Worm (Caenorhabditis elegans) whole organism, L1 larva: Measurements from ENCODE around the gene parp-2.
A peak's percentile ranks its signal among the peaks of the same experiment; 100 is the strongest.

ENCODE experiments used
- C34B4.2 ChIP-seq: sonication (generic microtip); optimal IDR thresholded peaks from 2 replicates; lab custom pipeline; 2017; ENCODE audit warnings: mild to moderate bottlenecking, missing genetic modification characterization, missing compliant biosample characterization
- F16B12.6 ChIP-seq: fragments of 150-350 bp; optimal IDR thresholded peaks from 2 replicates; lab custom pipeline; 2014; ENCODE audit warnings: missing biosample characterization, missing genetic modification characterization
- Y116A8C.19 ChIP-seq: sonication (generic microtip); optimal IDR thresholded peaks from 2 replicates; lab custom pipeline; 2016; ENCODE audit warnings: missing compliant biosample characterization, missing genetic modification characterization, borderline replicate concordance
- aha-1 ChIP-seq: fragments of 150-350 bp; optimal IDR thresholded peaks from 2 replicates; lab custom pipeline; 2014; ENCODE audit warnings: missing biosample characterization, missing genetic modification characterization
- alr-1 ChIP-seq: fragments of 200-800 bp; sonication (Bioruptor generic); optimal IDR thresholded peaks from 2 replicates; lab custom pipeline; 2018; ENCODE audit warnings: borderline replicate concordance, mild to moderate bottlenecking, missing genetic modification characterization, missing compliant biosample characterization
- aly-2 ChIP-seq: fragments of 150-350 bp; optimal IDR thresholded peaks from 2 replicates; lab custom pipeline; 2014; ENCODE audit warnings: missing biosample characterization, missing genetic modification characterization
- blmp-1 ChIP-seq: fragments of 150-350 bp; optimal IDR thresholded peaks from 2 replicates; lab custom pipeline; 2014; ENCODE audit warnings: missing biosample characterization, missing genetic modification characterization
- ceh-63 ChIP-seq: fragments of 200-800 bp; sonication (Bioruptor generic); optimal IDR thresholded peaks from 2 replicates; lab custom pipeline; 2018; ENCODE audit warnings: mild to moderate bottlenecking, missing genetic modification characterization, missing compliant biosample characterization
- ceh-8 ChIP-seq: fragments of 200-800 bp; sonication (Bioruptor generic); optimal IDR thresholded peaks from 2 replicates; lab custom pipeline; 2018; ENCODE audit warnings: mild to moderate bottlenecking, missing genetic modification characterization, moderate library complexity, missing compliant biosample characterization
- ceh-88 ChIP-seq: fragments of 200-800 bp; sonication (Bioruptor generic); IDR thresholded peaks from 2 replicates; pipeline ENCODE4 v1.3.6; 2022; ENCODE audit warnings: missing genetic modification characterization, missing compliant biosample characterization
- ceh-90 ChIP-seq: sonication (generic microtip); optimal IDR thresholded peaks from 2 replicates; lab custom pipeline; 2016; ENCODE audit warnings: missing genetic modification characterization, missing compliant biosample characterization
- ces-1 ChIP-seq: fragments of 150-350 bp; optimal IDR thresholded peaks from 2 replicates; lab custom pipeline; 2014; ENCODE audit warnings: missing biosample characterization, missing genetic modification reagents, missing genetic modification characterization
- dsc-1 ChIP-seq: sonication (generic microtip); optimal IDR thresholded peaks from 2 replicates; lab custom pipeline; 2016; ENCODE audit warnings: mild to moderate bottlenecking, missing genetic modification characterization, missing compliant biosample characterization
- egl-13 ChIP-seq: sonication (generic microtip); optimal IDR thresholded peaks from 2 replicates; lab custom pipeline; 2016; ENCODE audit warnings: missing genotype, missing genetic modification reagents, missing genetic modification characterization, missing compliant biosample characterization
- egl-27 ChIP-seq, 2 experiments: fragments of 150-350 bp in 1 of 2; sonication (generic microtip); optimal IDR thresholded peaks; 3 replicates each; lab custom pipeline; 2017 to 2018; ENCODE audit warnings: missing biosample characterization in 2 of 2, missing genetic modification characterization in 2 of 2, missing genetic modification reagents in 2 of 2
- elt-2 ChIP-seq: sonication (generic microtip); optimal IDR thresholded peaks from 2 replicates; lab custom pipeline; 2016; ENCODE audit warnings: missing genetic modification characterization, mild to moderate bottlenecking, inconsistent platforms, missing compliant biosample characterization, missing genetic modification reagents
- elt-3 ChIP-seq, 6 experiments: fragments of 150-350 bp in 1 of 6; sonication (generic microtip); optimal IDR thresholded peaks; 2 replicates each; lab custom pipeline; 2017 to 2018; ENCODE audit warnings: missing biosample characterization in 6 of 6, missing genetic modification characterization in 6 of 6, inconsistent platforms in 1 of 6
- ets-5 ChIP-seq: fragments of 200-800 bp; sonication (Bioruptor generic); IDR thresholded peaks from 2 replicates; pipeline ENCODE4 v1.3.6; 2022; ENCODE audit warnings: missing genetic modification characterization, missing compliant biosample characterization
- fkh-10 ChIP-seq: sonication (generic microtip); optimal IDR thresholded peaks from 2 replicates; lab custom pipeline; 2017; ENCODE audit warnings: missing biosample characterization, missing genetic modification reagents, missing genetic modification characterization
- fkh-8 ChIP-seq: sonication (generic microtip); optimal IDR thresholded peaks from 2 replicates; lab custom pipeline; 2016; ENCODE audit warnings: mild to moderate bottlenecking, missing genetic modification characterization, missing compliant biosample characterization
- grh-1 ChIP-seq: fragments of 200-800 bp; sonication (Bioruptor generic); IDR thresholded peaks from 2 replicates; pipeline ENCODE4 v1.3.6; 2022; ENCODE audit warnings: missing genetic modification reagents, missing genetic modification characterization, missing compliant biosample characterization
- hlh-4 ChIP-seq: sonication (generic microtip); optimal IDR thresholded peaks from 2 replicates; lab custom pipeline; 2016; ENCODE audit warnings: mild to moderate bottlenecking, missing genetic modification characterization, missing compliant biosample characterization
- isw-1 ChIP-seq: fragments of 200-800 bp; sonication (Bioruptor generic); IDR thresholded peaks from 2 replicates; pipeline ENCODE4 v1.3.6; 2022; ENCODE audit warnings: missing genetic modification characterization, missing compliant biosample characterization
- lin-13 ChIP-seq: fragments of 150-350 bp; optimal IDR thresholded peaks from 2 replicates; lab custom pipeline; 2014; ENCODE audit warnings: missing biosample characterization, missing genetic modification reagents, missing genetic modification characterization
- lin-39 ChIP-seq: fragments of 150-350 bp; optimal IDR thresholded peaks from 2 replicates; lab custom pipeline; 2014; ENCODE audit warnings: missing biosample characterization, missing genetic modification reagents, missing genetic modification characterization
- lir-3 ChIP-seq: sonication (generic microtip); optimal IDR thresholded peaks from 2 replicates; lab custom pipeline; 2016; ENCODE audit warnings: mild to moderate bottlenecking, missing genetic modification characterization, moderate library complexity, missing compliant biosample characterization; ENCODE audit not compliant: poor library complexity
- lsy-2 ChIP-seq, 2 experiments: fragments of 150-350 bp; optimal IDR thresholded peaks; 2 replicates each; lab custom pipeline; 2014; ENCODE audit warnings: missing biosample characterization in 2 of 2, missing genetic modification characterization in 2 of 2
- mef-2 ChIP-seq: fragments of 150-350 bp; optimal IDR thresholded peaks from 2 replicates; lab custom pipeline; 2014; ENCODE audit warnings: missing biosample characterization, missing genetic modification characterization
- nhr-12 ChIP-seq: sonication (generic microtip); optimal IDR thresholded peaks from 2 replicates; lab custom pipeline; 2017; ENCODE audit warnings: missing biosample characterization, missing genetic modification characterization
- nhr-19 ChIP-seq: fragments of 200-800 bp; sonication (Bioruptor generic); conservative IDR thresholded peaks from 2 replicates; pipeline ENCODE4 v1.3.6; 2022; ENCODE audit warnings: missing genetic modification characterization, missing compliant biosample characterization
- nhr-20 ChIP-seq: sonication (generic microtip); optimal IDR thresholded peaks from 2 replicates; lab custom pipeline; 2016; ENCODE audit warnings: mild to moderate bottlenecking, missing genetic modification characterization, missing compliant biosample characterization
- nhr-237 ChIP-seq: fragments of 150-350 bp; optimal IDR thresholded peaks from 2 replicates; lab custom pipeline; 2014; ENCODE audit warnings: missing biosample characterization, missing genetic modification characterization
- nhr-71 ChIP-seq: sonication (generic microtip); optimal IDR thresholded peaks from 2 replicates; lab custom pipeline; 2016; ENCODE audit warnings: mild to moderate bottlenecking, missing genetic modification characterization, moderate library complexity, missing compliant biosample characterization
- nhr-77 ChIP-seq: fragments of 150-350 bp; optimal IDR thresholded peaks from 2 replicates; lab custom pipeline; 2014; ENCODE audit warnings: missing biosample characterization, missing genetic modification characterization
- nhr-84 ChIP-seq: sonication (generic microtip); optimal IDR thresholded peaks from 2 replicates; lab custom pipeline; 2017; ENCODE audit warnings: missing biosample characterization, missing genetic modification characterization
- nhr-85 ChIP-seq: sonication (generic microtip); peaks from one replicate; lab custom pipeline; 2016; ENCODE audit warnings: missing genetic modification characterization, inconsistent platforms, missing compliant biosample characterization
- nhr-90 ChIP-seq: sonication (generic microtip); optimal IDR thresholded peaks from 2 replicates; lab custom pipeline; 2016; ENCODE audit warnings: mild to moderate bottlenecking, missing genetic modification characterization, missing compliant biosample characterization; ENCODE audit not compliant: poor library complexity
- pag-3 ChIP-seq: sonication (generic microtip); optimal IDR thresholded peaks from 2 replicates; lab custom pipeline; 2017; ENCODE audit warnings: missing genetic modification characterization, mild to moderate bottlenecking, missing compliant biosample characterization, antibody characterized with exemption, borderline replicate concordance; ENCODE audit not compliant: insufficient read depth
- pax-3 ChIP-seq: fragments of 200-800 bp; sonication (Bioruptor generic); optimal IDR thresholded peaks from 2 replicates; lab custom pipeline; 2018; ENCODE audit warnings: mild to moderate bottlenecking, missing genetic modification characterization, moderate library complexity, missing compliant biosample characterization
- pqm-1 ChIP-seq: sonication (generic microtip); optimal IDR thresholded peaks from 3 replicates; lab custom pipeline; 2017; ENCODE audit warnings: missing biosample characterization, missing genetic modification characterization
- rnt-1 ChIP-seq: sonication (generic microtip); optimal IDR thresholded peaks from 2 replicates; lab custom pipeline; 2016; ENCODE audit warnings: mild to moderate bottlenecking, missing genetic modification characterization, moderate library complexity, missing compliant biosample characterization
- skn-1 ChIP-seq: fragments of 150-350 bp; optimal IDR thresholded peaks from 2 replicates; lab custom pipeline; 2014; ENCODE audit warnings: missing biosample characterization, missing genetic modification characterization
- snpc-4 ChIP-seq: fragments of 150-350 bp; optimal IDR thresholded peaks from 2 replicates; lab custom pipeline; 2014; ENCODE audit warnings: missing biosample characterization, missing genetic modification characterization
- snu-23 ChIP-seq: sonication (generic microtip); optimal IDR thresholded peaks from 2 replicates; lab custom pipeline; 2016; ENCODE audit warnings: missing genetic modification characterization, missing compliant biosample characterization
- sptf-1 ChIP-seq: fragments of 150-350 bp; optimal IDR thresholded peaks from 2 replicates; lab custom pipeline; 2014; ENCODE audit warnings: missing biosample characterization, missing genetic modification characterization
- swsn-7 ChIP-seq: sonication (generic microtip); optimal IDR thresholded peaks from 2 replicates; lab custom pipeline; 2016; ENCODE audit warnings: missing genetic modification characterization, missing compliant biosample characterization
- tlp-1 ChIP-seq: fragments of 150-350 bp; optimal IDR thresholded peaks from 2 replicates; lab custom pipeline; 2014; ENCODE audit warnings: missing biosample characterization, missing genetic modification characterization
- unc-30 ChIP-seq: sonication (generic microtip); optimal IDR thresholded peaks from 2 replicates; lab custom pipeline; 2017; ENCODE audit warnings: missing biosample characterization, missing genetic modification characterization
- unc-62 ChIP-seq: fragments of 150-350 bp; optimal IDR thresholded peaks from 2 replicates; lab custom pipeline; 2014; ENCODE audit warnings: missing biosample characterization, missing genetic modification reagents, missing genetic modification characterization
- vab-15 ChIP-seq: sonication (generic microtip); optimal IDR thresholded peaks from 2 replicates; lab custom pipeline; 2017; ENCODE audit warnings: missing genotype, mild to moderate bottlenecking, missing genetic modification characterization, missing compliant biosample characterization
- zag-1 ChIP-seq: fragments of 150-350 bp; optimal IDR thresholded peaks from 2 replicates; lab custom pipeline; 2014; ENCODE audit warnings: missing biosample characterization, missing genetic modification characterization
- zip-4 ChIP-seq: fragments of 200-800 bp; sonication (Bioruptor generic); optimal IDR thresholded peaks from 2 replicates; lab custom pipeline; 2018; ENCODE audit warnings: mild to moderate bottlenecking, missing genetic modification characterization, moderate library complexity, missing compliant biosample characterization
- ztf-11 ChIP-seq, 2 experiments: sonication (generic microtip); optimal IDR thresholded peaks; 2 replicates each; lab custom pipeline; 2016 to 2017; ENCODE audit warnings: missing genetic modification characterization in 2 of 2, missing biosample characterization in 1 of 2, missing compliant biosample characterization in 1 of 2

Gene parp-2

ce11 chrII:9603419-9603818 is 10.6 kb downstream of the parp-2 start (continued):
- peak; percentile 85 for TF ChIP-seq grh-1 (GFP tag; lab: Robert Waterston, UW)
- peak; percentile 74 for TF ChIP-seq mef-2 (tag; lab: Kevin White, UChicago)
- TF ChIP-seq aha-1 (tag; lab: Kevin White, UChicago), result no peak
- TF ChIP-seq ets-5, result no peak
- peak; percentile 79 for TF ChIP-seq isw-1 (GFP tag; lab: Robert Waterston, UW)
- no peak for TF ChIP-seq pag-3
- TF ChIP-seq snpc-4 (tag; lab: Kevin White, UChicago), result peak; percentile 74
- peak; percentile 41 for TF ChIP-seq ceh-8 (GFP tag; lab: Kevin White, UChicago)
- peak; percentile 99 for TF ChIP-seq nhr-19
- TF ChIP-seq ceh-88, result peak; percentile 79
- TF ChIP-seq alr-1 (tag; lab: Kevin White, UChicago), result no peak
- TF ChIP-seq ces-1, result no peak
- TF ChIP-seq unc-30 (tag; lab: Kevin White, UChicago), result peak; percentile 5
- TF ChIP-seq pqm-1 (tag; lab: Kevin White, UChicago), result no peak
- peak; percentile 95 for TF ChIP-seq nhr-90 (tag; lab: Kevin White, UChicago)
- peak; percentile 84 for TF ChIP-seq elt-2 (tag; lab: Kevin White, UChicago)
- peak; percentile 99 for TF ChIP-seq blmp-1 (tag; lab: Kevin White, UChicago)
- peak; percentile 74 for TF ChIP-seq dsc-1
- no peak for TF ChIP-seq C34B4.2 (tag; lab: Kevin White, UChicago)
- TF ChIP-seq zag-1 (tag; lab: Kevin White, UChicago), result peak; percentile 69
- TF ChIP-seq hlh-4 (tag; lab: Kevin White, UChicago), result no peak
- TF ChIP-seq sptf-1 (tag; lab: Kevin White, UChicago), result no peak
- TF ChIP-seq lin-13 (GFP tag; lab: Kevin White, UChicago), result peak; percentile 92
- peak; percentile 85 for TF ChIP-seq pax-3
- peak; percentile 29 for TF ChIP-seq ceh-63 (GFP tag; lab: Kevin White, UChicago)
- TF ChIP-seq egl-13 (tag; lab: Kevin White, UChicago), result peak; percentile 66
- TF ChIP-seq lin-39, result peak; percentile 81
- peak; percentile 74 for TF ChIP-seq zip-4 (GFP tag; lab: Kevin White, UChicago)
- TF ChIP-seq ceh-90 (tag; lab: Kevin White, UChicago), result no peak
- TF ChIP-seq egl-27 (tag; optimal IDR thresholded peaks at IDR 0.05; lab: Kevin White, UChicago), result peak; percentile 91 to 94
- TF ChIP-seq rnt-1 (tag; lab: Kevin White, UChicago), result peak; percentile 95
- TF ChIP-seq swsn-7, result peak; percentile 94
- TF ChIP-seq fkh-10 (GFP tag; lab: Kevin White, UChicago), result peak; percentile 69
- TF ChIP-seq vab-15, result peak; percentile 40
- peak in 5 of 6 experiments; percentile 40 to 99 (median 95) for TF ChIP-seq elt-3 (tag; optimal IDR thresholded peaks at IDR 0.05; lab: Kevin White, UChicago)
- no peak for TF ChIP-seq nhr-12 (tag; lab: Kevin White, UChicago)
- TF ChIP-seq nhr-237 (tag; lab: Kevin White, UChicago), result peak; percentile 84
- TF ChIP-seq nhr-85 (tag; lab: Kevin White, UChicago), result peak; percentile 100
- TF ChIP-seq fkh-8 (tag; lab: Kevin White, UChicago), result peak; percentile 95
- peak; percentile 51 for TF ChIP-seq F16B12.6 (tag; lab: Kevin White, UChicago)
- no peak for TF ChIP-seq tlp-1 (tag; lab: Kevin White, UChicago)
- TF ChIP-seq Y116A8C.19 (tag; lab: Kevin White, UChicago), result no peak
- peak; percentile 90 to 96 for TF ChIP-seq lsy-2 (tag; optimal IDR thresholded peaks at IDR 0.05; lab: Kevin White, UChicago)
- peak; percentile 88 for TF ChIP-seq nhr-77 (tag; lab: Kevin White, UChicago)
- TF ChIP-seq nhr-20, result peak; percentile 100
- peak; percentile 99 for TF ChIP-seq snu-23 (GFP tag; lab: Kevin White, UChicago)
- no peak for TF ChIP-seq aly-2
- TF ChIP-seq nhr-71 (tag; lab: Kevin White, UChicago), result peak; percentile 99
- no peak for TF ChIP-seq unc-62 (GFP tag; lab: Kevin White, UChicago)
- peak; percentile 89 for TF ChIP-seq lir-3 (tag; lab: Kevin White, UChicago)
- no peak for TF ChIP-seq ztf-11 (tag; optimal IDR thresholded peaks at IDR 0.05; lab: Kevin White, UChicago)
- no peak for TF ChIP-seq nhr-84 (tag; lab: Kevin White, UChicago)
- peak; percentile 94 for TF ChIP-seq skn-1 (tag; lab: Kevin White, UChicago)
